Worm (Caenorhabditis elegans) whole organism, midembryonic: ENCODE measurements around the gene gpd-3.
A peak's percentile ranks its signal among the peaks of the same experiment; 100 is the strongest.

Experiments used
- T22C8.4 ChIP-seq: fragments of 200-800 bp; sonication (Bioruptor generic); IDR thresholded peaks from 2 replicates; pipeline ENCODE4 v1.3.6; 2022; ENCODE audit warnings: missing genetic modification characterization, missing compliant biosample characterization
- cog-1 ChIP-seq: sonication (generic microtip); optimal IDR thresholded peaks from 2 replicates; lab custom pipeline; 2016; ENCODE audit warnings: missing genetic modification characterization, missing compliant biosample characterization
- flt-1 ChIP-seq: fragments of 200-800 bp; sonication (Bioruptor generic); IDR thresholded peaks from 2 replicates; pipeline ENCODE4 v1.3.6; 2022; ENCODE audit warnings: missing genetic modification characterization, missing compliant biosample characterization
- klf-2 ChIP-seq: fragments of 200-800 bp; sonication (Bioruptor generic); conservative IDR thresholded peaks from 2 replicates; pipeline ENCODE4 v1.3.6; 2022; ENCODE audit warnings: missing genetic modification reagents, missing genetic modification characterization, missing compliant biosample characterization
- med-1 ChIP-seq: sonication (generic microtip); optimal IDR thresholded peaks from 2 replicates; lab custom pipeline; 2017; ENCODE audit warnings: missing genetic modification characterization, mild to moderate bottlenecking, missing compliant biosample characterization, antibody characterized with exemption, missing genetic modification reagents; ENCODE audit not compliant: insufficient read depth
- ref-1 ChIP-seq: fragments of 200-800 bp; sonication (Bioruptor generic); conservative IDR thresholded peaks from 2 replicates; pipeline ENCODE4 v1.3.6; 2022; ENCODE audit warnings: missing genetic modification reagents, missing genetic modification characterization, missing compliant biosample characterization
- tab-1 ChIP-seq: fragments of 200-800 bp; sonication (Bioruptor generic); IDR thresholded peaks from 2 replicates; pipeline ENCODE4 v1.3.6; 2022; ENCODE audit warnings: missing genetic modification characterization, missing compliant biosample characterization
- ztf-23 ChIP-seq: fragments of 200-800 bp; sonication (Bioruptor generic); IDR thresholded peaks from 2 replicates; pipeline ENCODE4 v1.3.6; 2022; ENCODE audit warnings: missing genetic modification reagents, missing genetic modification characterization, missing compliant biosample characterization
- ztf-29 ChIP-seq: fragments of 200-800 bp; sonication (Bioruptor generic); IDR thresholded peaks from 2 replicates; pipeline ENCODE4 v1.3.6; 2022; ENCODE audit warnings: missing genetic modification reagents, missing genetic modification characterization, missing compliant biosample characterization

The gpd-3 gene

ce11 chrX:3139516-3140301 lies 26.6 kb upstream of the gpd-3 start:
- TF ChIP-seq T22C8.4 (GFP tag; lab: Robert Waterston, UW) (no peak), med-1 (GFP tag; lab: Kevin White, UChicago) (no peak), flt-1 (GFP tag; lab: Robert Waterston, UW) (no peak)

ce11 chrX:3135186-3135585 lies 22.0 kb upstream of the gpd-3 start, which contains the start of gene K10B3.1:
K10B3.1 (plus strand) TSS chrX:3135486.
- TF ChIP-seq klf-2 (no peak), cog-1 (tag; lab: Kevin White, UChicago) (no peak), flt-1 (GFP tag; lab: Robert Waterston, UW) (no peak), tab-1 (GFP tag; lab: Robert Waterston, UW) (no peak), T22C8.4 (GFP tag; lab: Robert Waterston, UW) (no peak), ztf-23 (GFP tag; lab: Robert Waterston, UW) (no peak), med-1 (GFP tag; lab: Kevin White, UChicago) (no peak), ztf-29 (GFP tag; lab: Robert Waterston, UW) (no peak), ref-1 (no peak)

DNA sequence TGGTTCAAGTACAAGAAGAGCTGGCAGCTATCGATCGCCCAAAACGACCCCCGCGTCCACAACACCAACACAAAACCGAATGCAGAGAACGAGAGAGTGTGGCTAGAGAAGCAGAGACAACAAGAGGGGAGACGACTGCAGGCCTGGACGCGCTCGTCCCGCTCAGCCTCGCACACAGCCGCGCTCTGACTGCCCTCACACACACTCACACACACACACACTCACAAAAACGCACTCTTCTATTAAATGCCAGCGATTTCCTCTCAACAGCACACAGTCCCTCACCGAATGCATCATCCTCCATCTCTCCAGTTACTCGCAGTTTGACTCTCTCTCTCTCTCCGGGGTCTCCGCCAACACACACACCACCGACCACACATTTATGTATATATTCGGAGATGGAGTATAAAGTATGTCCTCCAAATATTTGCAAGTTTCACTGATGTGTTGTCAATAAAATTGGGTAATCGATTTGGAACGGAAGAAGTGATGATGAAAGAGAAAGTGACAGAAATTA lies 14.5 kb upstream of the gpd-3 start:
- TF ChIP-seq ztf-29 (GFP tag; lab: Robert Waterston, UW): no peak
- no peak for TF ChIP-seq med-1 (GFP tag; lab: Kevin White, UChicago)
- no peak; the same call in 1 of the 2 replicates for TF ChIP-seq klf-2
- 0 out of 2 replicates have a peak, but pooled peaks have one; percentile 61 for TF ChIP-seq ztf-23 (GFP tag; lab: Robert Waterston, UW)
- peak; percentile 81 for TF ChIP-seq cog-1 (tag; lab: Kevin White, UChicago)
- peak; percentile 88 for TF ChIP-seq flt-1 (GFP tag; lab: Robert Waterston, UW)
- TF ChIP-seq tab-1 (GFP tag; lab: Robert Waterston, UW): peak; percentile 78
- peak; percentile 48; the same call in 1 of the 2 replicates for TF ChIP-seq T22C8.4 (GFP tag; lab: Robert Waterston, UW)

DNA sequence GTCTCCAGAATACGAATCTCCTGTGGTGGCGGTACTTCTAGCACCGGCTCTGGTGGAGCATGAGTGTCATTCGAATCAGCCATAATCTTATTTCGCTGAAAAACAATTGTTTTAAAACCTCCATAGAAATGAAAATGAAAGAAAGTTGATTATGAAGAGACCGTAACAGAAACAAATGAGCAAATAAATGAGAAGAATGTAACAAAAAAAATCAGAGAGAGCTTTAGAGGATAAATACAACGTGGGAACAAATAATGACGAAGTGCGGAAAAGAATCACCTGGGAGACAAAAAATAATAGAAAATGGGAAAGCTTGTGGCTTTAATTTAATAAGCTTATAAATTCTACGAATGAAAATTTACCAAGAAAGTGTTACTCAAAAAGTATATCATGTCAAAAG lies 13.8 kb upstream of the gpd-3 start, which contains the start of gene spc-1:
Gene spc-1, minus strand, starts transcription at position 101 of the 400 bp plus-strand sequence.
- TF ChIP-seq med-1 (GFP tag; lab: Kevin White, UChicago) (no peak), ztf-29 (GFP tag; lab: Robert Waterston, UW) (no peak), tab-1 (GFP tag; lab: Robert Waterston, UW) (no peak), T22C8.4 (GFP tag; lab: Robert Waterston, UW) (no peak), klf-2 (no peak), flt-1 (GFP tag; lab: Robert Waterston, UW) (no peak), ztf-23 (GFP tag; lab: Robert Waterston, UW) (no peak), cog-1 (tag; lab: Kevin White, UChicago) (no peak), ref-1 (no peak)

DNA sequence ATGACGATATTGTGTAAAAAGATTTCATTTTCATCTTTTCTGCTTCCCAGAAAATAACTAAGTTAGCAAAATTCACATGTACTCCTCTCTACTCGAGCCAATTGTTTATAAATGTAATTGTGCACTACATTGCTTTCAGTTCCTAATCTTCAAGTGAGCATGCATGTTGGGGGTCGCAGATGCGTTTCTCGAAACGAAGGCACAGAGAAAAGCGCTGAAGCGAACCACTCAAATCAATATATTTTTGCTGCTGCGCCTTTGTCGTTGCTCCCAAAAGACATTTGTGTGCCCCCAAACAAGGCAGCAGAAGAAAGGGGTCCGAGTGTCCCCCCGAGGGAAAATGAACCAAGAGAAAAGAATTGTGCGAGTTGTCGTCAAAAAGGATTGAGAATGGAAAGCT lies 13.1 kb upstream of the gpd-3 start:
- TF ChIP-seq ztf-29 (GFP tag; lab: Robert Waterston, UW) (no peak), ref-1 (no peak), flt-1 (GFP tag; lab: Robert Waterston, UW) (no peak), tab-1 (GFP tag; lab: Robert Waterston, UW) (no peak), cog-1 (tag; lab: Kevin White, UChicago) (no peak), ztf-23 (GFP tag; lab: Robert Waterston, UW) (no peak), med-1 (GFP tag; lab: Kevin White, UChicago) (no peak), klf-2 (no peak)

ce11 chrX:3119606-3120005 lies 6.5 kb upstream of the gpd-3 start:
- TF ChIP-seq ref-1 (no peak), T22C8.4 (GFP tag; lab: Robert Waterston, UW) (no peak), ztf-29 (GFP tag; lab: Robert Waterston, UW) (no peak), flt-1 (GFP tag; lab: Robert Waterston, UW) (no peak), klf-2 (no peak), cog-1 (tag; lab: Kevin White, UChicago) (no peak), tab-1 (GFP tag; lab: Robert Waterston, UW) (no peak), med-1 (GFP tag; lab: Kevin White, UChicago) (no peak), ztf-23 (GFP tag; lab: Robert Waterston, UW) (no peak)

ce11 chrX:3118596-3119287 lies 5.6 kb upstream of the gpd-3 start:
- TF ChIP-seq ztf-29 (GFP tag; lab: Robert Waterston, UW): no peak
- no peak for TF ChIP-seq med-1 (GFP tag; lab: Kevin White, UChicago)
- TF ChIP-seq klf-2: no peak
- TF ChIP-seq ref-1: no peak
- TF ChIP-seq T22C8.4 (GFP tag; lab: Robert Waterston, UW): no peak
- TF ChIP-seq tab-1 (GFP tag; lab: Robert Waterston, UW): no peak
- no peak for TF ChIP-seq ztf-23 (GFP tag; lab: Robert Waterston, UW)
- no peak for TF ChIP-seq flt-1 (GFP tag; lab: Robert Waterston, UW)
- no peak for TF ChIP-seq cog-1 (tag; lab: Kevin White, UChicago)

ce11 chrX:3117204-3117603 lies 4.1 kb upstream of the gpd-3 start:
- no peak for TF ChIP-seq flt-1 (GFP tag; lab: Robert Waterston, UW)
- TF ChIP-seq T22C8.4 (GFP tag; lab: Robert Waterston, UW): no peak
- TF ChIP-seq tab-1 (GFP tag; lab: Robert Waterston, UW): no peak
- TF ChIP-seq ref-1: no peak
- no peak for TF ChIP-seq ztf-29 (GFP tag; lab: Robert Waterston, UW)
- TF ChIP-seq med-1 (GFP tag; lab: Kevin White, UChicago): no peak
- TF ChIP-seq ztf-23 (GFP tag; lab: Robert Waterston, UW): no peak
- TF ChIP-seq cog-1 (tag; lab: Kevin White, UChicago): no peak
- no peak for TF ChIP-seq klf-2
